Worm (Caenorhabditis elegans): ENCODE results near the gene rol-3.

Gene rol-3

DNA sequence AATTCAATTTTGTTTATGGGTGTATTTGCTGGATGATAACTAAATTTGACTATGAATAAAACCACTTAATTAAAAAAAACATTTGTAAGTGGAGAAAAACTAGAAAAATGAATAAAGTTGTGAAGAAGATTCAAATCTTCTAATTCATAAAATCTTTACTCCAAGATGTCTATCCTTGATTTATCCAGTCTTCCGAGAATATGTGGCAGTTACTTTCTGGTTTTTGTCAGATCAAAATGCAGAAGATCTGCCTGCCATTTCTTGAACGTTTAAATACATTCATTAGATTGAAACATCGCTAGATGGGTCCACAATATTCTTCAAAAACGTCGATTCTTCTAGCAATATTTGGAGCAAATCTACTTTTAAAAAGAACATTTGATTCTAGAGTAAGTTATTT lies 52.5 kb downstream of the rol-3 start, which contains the start of gene F20D6.2:
TSS of gene F20D6.2 (plus strand) at position 301 of the 400 bp plus-strand sequence.
- no peak for TF ChIP-seq sup-37 (GFP tag; optimal IDR thresholded peaks at IDR 0.05)

DNA sequence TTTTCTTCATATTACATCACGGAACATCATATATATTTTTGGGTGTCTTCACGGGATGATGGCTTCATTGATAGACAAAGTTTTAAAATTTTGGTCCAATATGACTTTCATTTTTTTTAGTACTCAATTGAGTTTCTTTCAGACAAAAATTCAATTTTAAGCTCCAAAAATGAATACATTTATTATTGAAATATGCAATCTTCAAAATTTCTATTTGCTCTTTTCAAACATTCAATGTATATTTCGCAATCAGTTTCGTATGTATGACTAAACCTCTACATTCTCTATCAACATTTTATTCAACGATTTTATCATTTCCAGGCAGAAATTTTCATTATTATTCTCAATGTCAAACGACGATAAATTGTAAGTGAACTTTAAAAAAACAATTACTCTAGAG lies 54.8 kb downstream of the rol-3 start, which contains the start of gene srp-8:
TSS of gene srp-8 (plus strand) at position 301 of the 400 bp plus-strand sequence.
- TF ChIP-seq nhr-20 (tag; optimal IDR thresholded peaks at IDR 0.05) (no peak), blmp-1 (tag; optimal IDR thresholded peaks at IDR 0.05) (no peak), ceh-90 (tag; optimal IDR thresholded peaks at IDR 0.05) (no peak), nhr-237 (tag; optimal IDR thresholded peaks at IDR 0.05) (no peak), lin-15B (tag; optimal IDR thresholded peaks at IDR 0.05) (no peak), pqm-1 (tag; optimal IDR thresholded peaks at IDR 0.05) (no peak), elt-2 (tag; optimal IDR thresholded peaks at IDR 0.05) (no peak), ceh-82 (tag; optimal IDR thresholded peaks at IDR 0.05) (no peak), swsn-7 (tag; optimal IDR thresholded peaks at IDR 0.05) (no peak), mep-1 (tag; optimal IDR thresholded peaks at IDR 0.05) (no peak)

DNA sequence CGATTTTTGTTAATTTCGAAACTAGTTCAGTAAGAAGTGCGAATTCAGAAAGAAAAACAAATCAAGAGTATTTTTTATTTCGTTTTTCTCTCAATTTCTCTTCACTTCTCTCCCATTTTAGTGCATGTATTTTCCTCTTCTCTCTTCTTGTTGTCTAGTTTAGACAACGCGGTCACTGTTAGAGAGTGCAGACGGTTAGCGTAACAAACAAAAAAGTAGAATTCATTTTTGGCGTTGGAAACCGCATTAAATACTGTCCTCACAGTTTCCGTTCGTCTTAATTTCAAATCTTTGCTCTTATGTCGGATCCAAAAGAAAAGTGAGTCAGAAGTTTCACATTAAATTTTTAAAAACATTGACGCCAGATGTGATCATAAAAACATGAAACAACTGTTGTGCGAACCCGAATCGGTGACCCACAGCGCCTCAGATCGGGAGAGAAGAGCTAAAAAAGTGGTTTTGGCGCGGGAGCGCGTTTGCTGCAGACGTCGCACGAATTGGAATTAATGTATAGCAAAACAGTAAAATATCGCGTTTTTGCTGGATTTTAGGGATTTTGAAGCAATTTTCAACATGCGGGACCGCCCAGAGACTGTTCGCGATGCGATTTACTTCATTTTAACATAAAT lies 59.2 kb downstream of the rol-3 start, which contains the start of gene srp-7:
TSS of gene srp-7 (plus strand) at position 213 of the 629 bp plus-strand sequence.
- TF ChIP-seq sup-37 (GFP tag; optimal IDR thresholded peaks at IDR 0.05) (no peak), lin-39 (tag; optimal IDR thresholded peaks at IDR 0.05) (no peak), jun-1 (tag; optimal IDR thresholded peaks at IDR 0.05) (no peak), pax-3 (tag; optimal IDR thresholded peaks at IDR 0.05) (no peak), dpl-1 (GFP tag; optimal IDR thresholded peaks at IDR 0.05) (no peak), unc-86 (tag; optimal IDR thresholded peaks at IDR 0.05) (no peak), nhr-12 (tag; optimal IDR thresholded peaks at IDR 0.05) (no peak), nhr-47 (tag; optimal IDR thresholded peaks at IDR 0.05) (no peak), sox-4 (tag; optimal IDR thresholded peaks at IDR 0.05) (no peak), lin-35 (GFP tag; optimal IDR thresholded peaks at IDR 0.05) (no peak), ceh-82 (tag; optimal IDR thresholded peaks at IDR 0.05) (peak in 1 of 3 experiments; percentile 28), unc-30 (tag; optimal IDR thresholded peaks at IDR 0.05) (no peak), hlh-4 (tag; optimal IDR thresholded peaks at IDR 0.05) (no peak), xbp-1 (tag; optimal IDR thresholded peaks at IDR 0.05) (no peak), ceh-88 (GFP tag; IDR thresholded peaks at IDR 0.05) (0 out of 2 replicates have a peak, but pooled peaks have one; percentile 19), ama-1 (optimal IDR thresholded peaks at IDR 0.05) (no peak), zag-1 (tag; optimal IDR thresholded peaks at IDR 0.05) (no peak), ztf-11 (tag; optimal IDR thresholded peaks at IDR 0.05) (no peak), nhr-28 (tag; optimal IDR thresholded peaks at IDR 0.05) (no peak), zip-4 (GFP tag; optimal IDR thresholded peaks at IDR 0.05) (no peak), dsc-1 (tag; optimal IDR thresholded peaks at IDR 0.05) (no peak), mdl-1 (tag; optimal IDR thresholded peaks at IDR 0.05) (no peak), tbx-2 (tag; optimal IDR thresholded peaks at IDR 0.05) (no peak), fkh-8 (tag; optimal IDR thresholded peaks at IDR 0.05) (no peak), hpl-2 (GFP tag; optimal IDR thresholded peaks at IDR 0.05) (no peak), skn-1 (tag; optimal IDR thresholded peaks at IDR 0.05) (no peak), mef-2 (tag; optimal IDR thresholded peaks at IDR 0.05) (no peak), irx-1 (tag; optimal IDR thresholded peaks at IDR 0.05) (no peak), lin-13 (GFP tag; optimal IDR thresholded peaks at IDR 0.05) (no peak), Y116A8C.19 (tag; optimal IDR thresholded peaks at IDR 0.05; ENCODE audit: borderline replicate concordance) (no peak), aha-1 (tag; optimal IDR thresholded peaks at IDR 0.05) (no peak), unc-98 (GFP tag; IDR thresholded peaks at IDR 0.05) (peak; percentile 42; the same call in 1 of the 2 replicates), fkh-4 (tag; optimal IDR thresholded peaks at IDR 0.05; ENCODE audit: borderline replicate concordance) (no peak), C34B4.2 (tag; optimal IDR thresholded peaks at IDR 0.05) (no peak), snu-23 (GFP tag; optimal IDR thresholded peaks at IDR 0.05) (peak; percentile 9), unc-130 (tag; optimal IDR thresholded peaks at IDR 0.05) (no peak), tlp-1 (tag; optimal IDR thresholded peaks at IDR 0.05) (no peak), ets-5 (GFP tag; IDR thresholded peaks at IDR 0.05) (no peak), nhr-71 (tag; optimal IDR thresholded peaks at IDR 0.05) (peak; percentile 32), C04F5.9 (tag; optimal IDR thresholded peaks at IDR 0.05) (no peak), vab-15 (tag; optimal IDR thresholded peaks at IDR 0.05) (no peak)
